Worm (Caenorhabditis elegans): ENCODE results near the gene C07G2.5.

- TF ChIP-seq skn-1 (tag; optimal IDR thresholded peaks at IDR 0.05), result no peak
- TF ChIP-seq ama-1 (optimal IDR thresholded peaks at IDR 0.05), result no peak
- TF ChIP-seq lin-13 (GFP tag; optimal IDR thresholded peaks at IDR 0.05), result no peak
- no peak for TF ChIP-seq ztf-4 (tag; optimal IDR thresholded peaks at IDR 0.05)
- TF ChIP-seq F13H6.1 (tag; optimal IDR thresholded peaks at IDR 0.05), result no peak
- TF ChIP-seq mab-5 (tag; optimal IDR thresholded peaks at IDR 0.05), result no peak
- no peak for TF ChIP-seq zag-1 (tag; optimal IDR thresholded peaks at IDR 0.05)
- TF ChIP-seq mdl-1 (tag; optimal IDR thresholded peaks at IDR 0.05), result no peak
- TF ChIP-seq lin-39 (tag; optimal IDR thresholded peaks at IDR 0.05), result no peak
- no peak for TF ChIP-seq lin-11 (tag; optimal IDR thresholded peaks at IDR 0.05)
- no peak for TF ChIP-seq ZK546.5 (tag; optimal IDR thresholded peaks at IDR 0.05)
- TF ChIP-seq ceh-16 (tag; optimal IDR thresholded peaks at IDR 0.05), result no peak
Observed at ce11 chrIII:4544959-4545358, 46.1 kb upstream of the C07G2.5 start, which contains the start of gene M88.3.
